Fruit fly (Drosophila melanogaster) whole organism, larva: ENCODE data around the gene nAChRbeta1.

ENCODE experiments used
- noc ChIP-seq: fragments of 200-800 bp; sonication (Bioruptor generic); optimal IDR thresholded peaks from 3 replicates; lab custom pipeline; 2019; ENCODE audit warnings: missing biosample characterization, mild to moderate bottlenecking, missing genetic modification characterization, moderate library complexity

nAChRbeta1 gene

DNA sequence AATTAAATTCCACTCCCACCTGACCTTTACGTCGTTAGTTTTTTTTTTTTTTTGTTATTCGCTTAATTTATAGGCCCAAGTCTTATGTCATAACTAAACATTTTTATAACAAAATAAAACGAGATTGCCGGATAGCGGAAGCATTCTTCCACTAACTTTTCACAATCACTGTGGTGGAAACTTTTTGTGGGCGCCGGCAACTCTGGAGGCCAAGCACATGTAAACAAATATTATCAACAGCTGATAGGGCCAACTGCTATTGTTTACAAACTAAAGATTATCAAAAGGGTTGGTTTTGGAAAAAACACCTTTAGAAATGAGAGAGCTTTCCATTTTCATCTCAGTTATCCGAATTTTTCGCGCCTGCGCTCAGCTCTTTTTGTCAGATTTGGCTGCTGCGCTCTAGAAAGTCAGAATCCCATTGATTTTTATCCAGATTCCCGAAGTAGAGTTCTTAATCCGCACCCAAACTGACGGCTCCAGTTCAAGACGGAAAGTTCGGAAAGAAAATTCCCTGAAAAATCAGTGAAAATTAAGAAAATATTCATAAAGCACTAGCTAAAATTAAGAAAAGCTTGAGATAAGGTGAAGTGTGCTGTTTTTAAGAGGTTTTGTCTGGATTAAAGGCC is at the start of gene nAChRbeta1:
Gene nAChRbeta1 (plus strand): TSS at position 432 of the 629 bp plus-strand sequence.
- TF ChIP-seq noc (tag; lab: Kevin White, UChicago), result no peak

- TF ChIP-seq noc (tag; lab: Kevin White, UChicago), result no peak
Measured at dm6 chr3L:4380231-4380645, 48.9 kb upstream of the nAChRbeta1 start, which contains the start of gene DopEcR. Gene DopEcR, minus strand, starts transcription at chr3L:4380387.

DNA sequence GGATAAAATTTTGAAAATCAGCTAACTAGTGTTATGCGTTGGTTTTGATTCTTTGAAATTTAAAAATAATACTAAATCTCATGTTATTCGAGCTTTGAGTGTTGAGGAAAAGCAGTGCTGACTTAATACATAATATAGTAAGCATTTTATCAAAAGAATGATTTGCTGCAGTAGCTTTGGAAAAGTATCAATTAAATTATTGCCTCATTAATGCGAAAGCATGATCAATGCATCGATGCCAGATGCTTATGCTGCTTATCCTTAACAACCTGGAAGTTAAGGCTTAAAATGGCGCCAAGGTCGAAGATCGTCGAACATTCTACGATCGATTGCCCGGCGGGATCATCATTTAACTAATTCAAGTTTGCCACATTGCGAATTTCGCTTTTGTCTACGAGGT is 47.6 kb upstream of the nAChRbeta1 start, which contains the start of gene CG32240:
Gene CG32240 (minus strand): TSS at position 101 of the 400 bp plus-strand sequence.
- no peak for TF ChIP-seq noc (tag; lab: Kevin White, UChicago)

dm6 chr3L:4382581-4382980 is 46.6 kb upstream of the nAChRbeta1 start:
- no peak for TF ChIP-seq noc (tag; lab: Kevin White, UChicago)

- TF ChIP-seq noc (tag; lab: Kevin White, UChicago), result no peak
Measured at dm6 chr3L:4383104-4383503, 46.0 kb upstream of the nAChRbeta1 start.

DNA sequence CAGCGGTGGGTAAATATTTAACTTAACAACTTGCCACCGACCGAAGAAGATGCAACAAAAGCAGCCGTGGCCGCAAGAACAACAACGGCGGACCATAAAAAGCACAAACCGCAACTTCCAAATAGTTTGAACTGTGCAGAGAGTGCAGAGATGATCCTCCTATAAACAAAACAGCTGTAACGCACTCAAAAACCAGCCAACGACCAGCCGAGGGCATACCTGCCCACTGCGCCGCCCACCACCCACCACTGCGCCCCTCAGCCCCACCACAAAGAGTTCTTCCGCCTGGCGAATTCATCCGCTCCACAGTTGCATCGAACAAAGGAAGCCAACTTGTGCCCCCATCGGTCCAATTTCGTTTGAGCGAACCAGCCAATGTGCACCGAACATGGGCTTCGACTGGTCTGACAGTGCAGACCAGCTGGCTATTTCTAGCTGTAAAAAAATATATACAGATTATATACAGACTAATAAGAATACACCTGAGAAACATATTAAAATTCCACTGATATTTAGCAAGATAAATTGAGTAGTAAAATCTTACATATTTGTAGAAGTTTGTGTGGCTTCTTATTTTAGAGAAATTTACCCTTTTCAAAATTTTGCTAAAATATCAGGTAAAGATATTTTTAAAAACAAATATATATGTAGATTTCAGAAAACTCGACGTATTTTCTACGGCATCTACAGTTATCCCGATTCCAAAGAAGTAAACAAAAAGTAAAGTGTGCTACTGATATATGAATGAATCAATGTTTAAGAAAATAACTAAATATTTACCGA is 45.4 kb upstream of the nAChRbeta1 start:
- TF ChIP-seq noc (tag; lab: Kevin White, UChicago), result no peak

DNA sequence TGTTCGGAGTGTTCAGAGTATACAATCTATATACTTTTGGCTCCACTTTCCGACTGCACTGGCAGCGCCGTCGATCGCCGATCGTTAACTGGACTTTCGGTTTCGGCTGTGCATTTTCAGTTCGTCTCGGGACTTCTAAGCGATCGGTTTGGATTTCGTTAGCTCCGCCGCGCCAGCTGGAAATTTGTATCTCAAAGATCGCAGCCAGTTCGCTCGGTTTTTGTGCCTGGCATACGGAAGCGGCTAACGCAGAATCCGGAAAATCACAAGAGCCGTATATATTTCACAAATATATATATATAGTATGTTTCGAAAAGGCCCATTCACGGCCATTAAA is 44.9 kb upstream of the nAChRbeta1 start, which contains the start of gene slow:
Gene slow (plus strand): TSS at position 117 of the 337 bp plus-strand sequence.
- TF ChIP-seq noc (tag; lab: Kevin White, UChicago), result no peak

dm6 chr3L:4388215-4388614 is 40.9 kb upstream of the nAChRbeta1 start:
- TF ChIP-seq noc (tag; lab: Kevin White, UChicago), result no peak

DNA sequence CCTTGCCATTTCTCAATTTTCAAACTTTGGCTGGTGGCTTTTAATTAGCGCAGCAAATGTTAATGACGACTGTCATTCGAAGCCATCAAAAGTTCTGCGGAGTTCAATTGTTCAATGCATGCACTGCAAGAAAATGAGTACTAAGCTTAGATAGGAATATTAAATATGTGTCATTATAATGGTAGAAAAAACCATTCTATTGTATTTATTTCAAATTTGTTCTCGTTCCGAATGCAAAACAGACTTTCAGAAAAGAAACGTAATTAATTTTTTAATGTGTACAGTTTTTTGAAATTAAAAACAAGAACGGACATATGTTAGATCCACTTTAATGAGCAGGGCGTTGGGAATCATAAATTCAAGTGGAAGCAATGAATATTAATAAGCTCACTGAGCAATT is 40.0 kb upstream of the nAChRbeta1 start:
- no peak for TF ChIP-seq noc (tag; lab: Kevin White, UChicago)

DNA sequence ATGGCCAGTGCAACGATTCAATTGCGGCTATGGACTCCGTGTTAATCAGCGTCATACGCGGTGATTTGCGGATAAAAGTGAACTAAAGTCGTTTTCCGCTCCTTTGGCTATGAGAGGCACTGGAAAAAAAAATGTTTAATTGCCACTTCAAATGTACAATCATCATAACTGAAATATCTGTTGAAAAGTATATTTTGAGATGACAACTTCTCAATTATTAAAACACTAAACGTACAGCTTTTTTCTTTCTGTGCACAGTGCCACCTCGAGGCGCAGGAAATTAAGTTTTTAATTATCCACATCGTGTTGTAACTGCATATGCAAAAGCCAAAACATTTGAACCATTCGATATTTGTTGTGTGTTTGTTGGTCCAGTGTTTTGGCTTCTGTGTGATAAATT is 36.3 kb upstream of the nAChRbeta1 start:
- no peak for TF ChIP-seq noc (tag; lab: Kevin White, UChicago)

DNA sequence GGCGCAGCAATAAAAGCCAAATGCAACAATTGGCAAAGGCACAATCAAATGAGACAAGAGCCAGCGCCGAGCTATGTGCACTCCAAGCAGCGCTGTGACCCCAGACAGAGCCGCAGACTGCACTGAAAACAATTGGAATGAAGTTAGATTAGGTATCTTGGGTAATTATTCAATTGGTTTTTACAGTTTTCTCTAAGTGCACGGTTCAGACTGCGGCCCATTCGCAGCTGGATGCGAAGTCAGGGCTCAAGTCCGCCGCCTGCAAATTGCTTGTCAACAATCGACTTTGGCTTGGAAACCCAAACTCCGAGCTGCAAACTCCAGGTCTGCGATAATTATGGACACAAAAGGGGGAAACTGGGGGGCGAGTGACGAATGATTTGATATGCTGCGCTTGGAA is 35.5 kb upstream of the nAChRbeta1 start:
- TF ChIP-seq noc (tag; lab: Kevin White, UChicago), result no peak

dm6 chr3L:4395501-4396073 is 33.6 kb upstream of the nAChRbeta1 start:
- no peak for TF ChIP-seq noc (tag; lab: Kevin White, UChicago)

dm6 chr3L:4396372-4396771 is 32.8 kb upstream of the nAChRbeta1 start:
- no peak for TF ChIP-seq noc (tag; lab: Kevin White, UChicago)

DNA sequence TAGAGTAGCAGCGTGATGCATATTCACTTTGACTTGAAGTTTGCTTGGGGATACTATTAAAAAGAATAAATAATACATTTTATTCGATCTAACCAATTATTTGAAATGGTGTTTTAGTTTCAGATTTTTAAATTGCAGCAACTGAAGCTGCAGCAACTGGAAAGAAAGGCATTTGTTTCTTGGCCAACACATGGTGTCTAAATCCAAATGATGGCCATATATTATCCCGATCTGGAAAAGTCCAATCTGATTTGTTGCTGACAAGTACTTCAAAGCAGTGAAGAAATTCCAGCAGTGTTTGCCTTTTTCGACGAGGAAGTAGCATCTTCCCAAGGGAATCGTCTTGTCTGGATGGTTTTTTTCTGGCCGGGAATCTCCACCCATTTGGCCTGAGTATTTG is 32.0 kb upstream of the nAChRbeta1 start:
- no peak for TF ChIP-seq noc (tag; lab: Kevin White, UChicago)

DNA sequence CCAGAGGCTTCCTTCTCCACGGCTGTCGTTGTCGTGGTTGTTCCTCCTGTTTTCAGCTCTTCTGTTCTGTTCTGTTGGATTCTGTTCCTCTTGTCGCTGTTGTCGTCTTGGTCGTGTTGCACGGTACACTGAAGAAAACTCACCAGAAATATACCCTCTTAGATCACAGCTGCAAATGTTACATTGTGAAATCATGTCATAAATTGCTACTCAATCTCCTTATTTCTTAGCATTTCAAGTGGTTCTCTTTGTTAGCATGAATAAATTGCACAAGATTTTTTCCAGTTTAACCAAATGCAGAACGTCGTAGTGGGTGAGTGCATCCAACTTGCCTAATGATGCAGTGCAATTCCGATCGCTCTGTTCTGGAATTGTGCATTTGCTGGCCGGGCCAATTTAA is 31.3 kb upstream of the nAChRbeta1 start:
- no peak for TF ChIP-seq noc (tag; lab: Kevin White, UChicago)

DNA sequence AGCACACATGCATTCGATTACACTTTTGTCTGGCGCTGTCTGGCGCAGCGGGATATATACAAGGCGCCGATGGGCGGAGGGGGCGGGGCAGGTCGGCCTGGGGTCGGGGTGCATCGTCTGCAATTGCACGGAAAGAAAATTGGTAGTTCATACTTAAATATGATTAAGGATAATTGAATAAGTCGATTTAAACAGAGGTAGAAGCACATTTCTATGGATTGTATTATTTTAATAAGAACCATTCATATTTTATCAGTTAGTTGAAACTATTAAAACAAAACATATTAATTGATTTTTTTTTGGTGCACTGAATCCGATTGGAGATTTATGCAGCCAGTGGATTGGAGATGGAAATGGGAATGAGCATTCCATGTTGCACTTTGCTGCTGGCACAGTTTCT is 29.2 kb upstream of the nAChRbeta1 start:
- no peak for TF ChIP-seq noc (tag; lab: Kevin White, UChicago)
